Worm (Caenorhabditis elegans): ENCODE results near the gene C11D2.7.

The C11D2.7 gene

DNA sequence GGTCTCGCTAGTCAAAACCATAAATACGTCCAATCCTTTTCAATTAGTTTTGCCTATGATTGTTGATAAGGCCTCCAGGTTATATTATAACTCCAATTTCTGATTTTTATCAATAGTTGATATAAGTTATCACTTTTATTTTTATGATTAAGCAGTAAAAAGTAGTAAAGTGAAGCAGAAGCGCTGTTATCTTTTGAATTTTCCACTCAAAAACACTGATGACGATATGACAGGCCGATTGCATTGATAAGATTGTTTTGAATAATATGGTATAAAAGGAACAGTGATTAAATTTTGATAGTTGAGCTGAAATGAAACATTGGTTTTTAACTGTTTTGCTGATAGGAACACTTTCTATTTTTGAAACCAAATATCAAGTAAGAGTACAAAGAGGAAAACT, 30.4 kb upstream of the C11D2.7 start, which contains the start of gene asp-9:
asp-9 (plus strand) TSS at position 312 of the 400 bp plus-strand sequence.
- no peak for TF ChIP-seq nhr-111 (GFP tag; optimal IDR thresholded peaks at IDR 0.05)
- peak; percentile 82 for TF ChIP-seq nhr-28 (tag; optimal IDR thresholded peaks at IDR 0.05)
- TF ChIP-seq pqm-1 (tag; optimal IDR thresholded peaks at IDR 0.05) = peak; percentile 72
- no peak for TF ChIP-seq pha-4 (GFP tag; IDR thresholded peaks at IDR 0.05)
- TF ChIP-seq pha-4 (tag; optimal IDR thresholded peaks at IDR 0.05) = no peak
- TF ChIP-seq ZK546.5 (tag; optimal IDR thresholded peaks at IDR 0.05) = no peak
- peak; percentile 90 for TF ChIP-seq dve-1 (tag; optimal IDR thresholded peaks at IDR 0.05; ENCODE audit: insufficient read depth)
- peak; percentile 39 for TF ChIP-seq aha-1 (tag)
- TF ChIP-seq daf-16 (GFP tag; optimal IDR thresholded peaks at IDR 0.05) = no peak
- peak; percentile 95 for TF ChIP-seq daf-16 (tag; optimal IDR thresholded peaks at IDR 0.05)
- TF ChIP-seq php-3 (GFP tag; IDR thresholded peaks at IDR 0.05) = peak; percentile 96
- no peak for TF ChIP-seq lin-13 (GFP tag; optimal IDR thresholded peaks at IDR 0.05)
- no peak for TF ChIP-seq nhr-48 (tag; optimal IDR thresholded peaks at IDR 0.05)
- peak; percentile 40 for TF ChIP-seq nhr-77 (tag; optimal IDR thresholded peaks at IDR 0.05)
- TF ChIP-seq unc-62 (GFP tag; optimal IDR thresholded peaks at IDR 0.05 in 1 of 2) = peak in 1 of 2 experiments; percentile 49
- no peak for TF ChIP-seq unc-62 (tag; optimal IDR thresholded peaks at IDR 0.05)

DNA sequence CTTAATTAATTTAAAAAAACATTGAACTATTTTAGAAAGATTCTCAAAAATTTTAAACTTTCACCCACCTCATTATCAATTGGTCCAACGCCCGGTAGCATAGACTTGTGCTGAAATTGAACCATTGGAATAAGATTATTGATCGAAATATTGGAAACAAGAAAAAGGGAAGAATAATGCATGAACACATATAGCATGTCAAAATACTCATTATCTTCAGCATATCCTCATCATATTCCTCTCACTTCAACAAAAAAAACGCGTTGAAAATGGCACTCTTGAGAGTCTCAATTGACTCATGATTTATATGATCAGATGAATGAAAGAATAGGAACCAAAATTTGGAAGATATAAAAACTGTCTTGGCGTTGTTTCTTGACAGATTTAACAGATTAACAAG, 28.6 kb upstream of the C11D2.7 start, which contains the start of gene unc-77:
unc-77 (minus strand) TSS at position 101 of the 400 bp plus-strand sequence.
- no peak for TF ChIP-seq Y48G9A.11 (GFP tag; IDR thresholded peaks at IDR 0.05)
- no peak for TF ChIP-seq set-16 (GFP tag; IDR thresholded peaks at IDR 0.05)
- TF ChIP-seq php-3 (GFP tag; IDR thresholded peaks at IDR 0.05) = no peak
- TF ChIP-seq F10B5.3 (tag; optimal IDR thresholded peaks at IDR 0.05) = no peak
- no peak for TF ChIP-seq F44E2.7 (GFP tag; IDR thresholded peaks at IDR 0.05)
- TF ChIP-seq daf-16 (GFP tag; optimal IDR thresholded peaks at IDR 0.05) = no peak
- no peak for TF ChIP-seq daf-16 (tag; optimal IDR thresholded peaks at IDR 0.05)
- no peak for TF ChIP-seq hlh-30 (tag; optimal IDR thresholded peaks at IDR 0.05; ENCODE audit: insufficient read depth)
- TF ChIP-seq Y105C5A.15 (GFP tag; IDR thresholded peaks at IDR 0.05) = no peak
- no peak for TF ChIP-seq mep-1 (tag; optimal IDR thresholded peaks at IDR 0.05)
- TF ChIP-seq ZK546.5 (tag; optimal IDR thresholded peaks at IDR 0.05) = no peak
- no peak for TF ChIP-seq aha-1 (tag)
- no peak for TF ChIP-seq R02D3.7 (tag; optimal IDR thresholded peaks at IDR 0.05)
- no peak for TF ChIP-seq vab-7 (GFP tag; IDR thresholded peaks at IDR 0.05)
- TF ChIP-seq ceh-20 (GFP tag; IDR thresholded peaks at IDR 0.05) = no peak
- no peak for TF ChIP-seq nhr-10 (tag; optimal IDR thresholded peaks at IDR 0.05)
- no peak for TF ChIP-seq zfp-2 (tag; optimal IDR thresholded peaks at IDR 0.05)
- TF ChIP-seq cey-2 (tag; optimal IDR thresholded peaks at IDR 0.05; ENCODE audit: borderline replicate concordance, insufficient read depth) = no peak
- TF ChIP-seq arid-1 (GFP tag; conservative IDR thresholded peaks at IDR 0.05) = no peak

DNA sequence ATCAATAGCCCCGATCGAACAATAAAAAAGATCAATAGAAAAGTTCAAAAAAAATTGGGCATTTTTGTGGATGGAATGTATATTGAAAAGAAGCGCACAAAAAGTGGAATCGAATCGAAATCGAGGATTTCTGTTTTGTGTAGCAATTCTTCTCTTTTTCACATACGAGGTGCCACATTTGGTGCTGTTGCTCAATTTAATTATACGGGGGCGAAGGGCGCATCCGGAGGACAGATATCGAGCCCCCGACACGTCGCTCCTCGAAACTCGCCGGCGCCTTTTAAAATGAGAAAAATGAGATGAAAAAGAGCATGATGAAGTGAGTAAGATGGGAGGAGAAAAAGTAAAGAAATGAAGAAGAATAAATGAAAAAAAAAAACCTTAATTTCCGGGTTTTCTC, 22.2 kb upstream of the C11D2.7 start:
- no peak for TF ChIP-seq dve-1 (tag; optimal IDR thresholded peaks at IDR 0.05; ENCODE audit: insufficient read depth)
- TF ChIP-seq ctbp-1 (GFP tag; IDR thresholded peaks at IDR 0.05) = 0 out of 2 replicates have a peak, but pooled peaks have one; percentile 13

DNA sequence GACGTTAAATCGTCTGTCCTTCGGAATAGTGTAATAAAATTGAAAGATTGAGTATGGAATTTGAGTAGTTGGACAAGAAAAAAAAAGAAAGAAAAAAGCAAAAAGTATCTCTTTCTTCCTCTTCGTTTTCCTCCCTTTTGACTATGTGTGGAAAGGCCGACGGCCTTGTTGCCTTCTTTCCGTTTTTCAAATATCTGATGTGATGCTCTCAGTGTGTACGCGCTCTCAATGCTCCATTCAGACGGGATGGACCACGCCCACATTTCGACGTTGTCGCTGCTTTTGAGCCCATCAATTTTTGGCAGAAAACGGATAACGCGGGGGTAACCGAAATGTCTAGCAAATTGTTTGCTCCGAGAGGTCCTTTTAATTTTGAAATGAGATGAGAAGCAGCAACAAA, 17.8 kb upstream of the C11D2.7 start:
- TF ChIP-seq fkh-10 (GFP tag; optimal IDR thresholded peaks at IDR 0.05) = peak; percentile 32
- TF ChIP-seq nhr-48 (tag; optimal IDR thresholded peaks at IDR 0.05) = no peak

DNA sequence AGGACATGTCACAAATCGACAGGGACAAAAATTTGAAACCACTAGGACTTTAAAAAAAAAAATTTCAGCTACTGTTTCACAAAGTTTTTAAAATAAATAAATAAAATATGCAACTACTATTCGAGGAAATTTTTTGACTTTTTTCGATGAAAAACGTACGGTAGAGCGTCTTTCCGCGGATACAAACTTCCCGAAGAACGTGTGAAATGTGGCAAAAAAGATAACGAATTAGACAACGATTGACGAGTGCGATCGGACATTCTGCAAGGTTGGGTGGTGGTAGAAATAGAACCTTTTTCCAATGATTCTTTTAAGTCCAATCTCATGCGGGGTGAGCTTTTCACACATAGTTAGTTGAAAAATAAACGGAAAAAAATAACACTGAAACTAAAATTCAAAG, 10.6 kb upstream of the C11D2.7 start:
- TF ChIP-seq set-16 (GFP tag; IDR thresholded peaks at IDR 0.05) = no peak
- peak in 1 of 2 experiments; percentile 93 for TF ChIP-seq unc-62 (GFP tag; optimal IDR thresholded peaks at IDR 0.05 in 1 of 2)
- no peak for TF ChIP-seq unc-62 (tag; optimal IDR thresholded peaks at IDR 0.05)

DNA sequence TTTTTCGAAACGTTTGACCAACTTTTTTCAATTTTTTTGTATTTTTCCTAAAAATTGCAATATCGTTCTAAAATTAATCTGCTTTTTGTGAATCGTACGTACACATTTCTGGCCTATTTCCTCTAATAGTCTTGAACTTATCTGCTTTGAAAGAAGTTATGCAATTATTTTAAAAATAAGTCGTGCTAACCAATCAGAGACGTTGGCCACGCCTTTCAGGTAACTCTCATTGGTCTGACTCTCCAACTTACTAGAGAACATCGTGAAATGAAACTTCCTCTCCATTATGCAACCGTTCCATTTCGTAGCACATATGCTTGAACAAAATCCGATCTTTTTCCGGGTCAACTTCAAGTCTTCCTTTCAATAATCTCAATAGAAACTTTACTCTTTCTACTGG, 4.4 kb upstream of the C11D2.7 start:
- no peak for TF ChIP-seq sdz-12 (GFP tag; optimal IDR thresholded peaks at IDR 0.05)
- no peak for TF ChIP-seq F37D6.2 (tag; optimal IDR thresholded peaks at IDR 0.05)
- no peak for TF ChIP-seq ceh-44 (GFP tag; IDR thresholded peaks at IDR 0.05)
- no peak for TF ChIP-seq fkh-10 (GFP tag; optimal IDR thresholded peaks at IDR 0.05)
- TF ChIP-seq Y105C5A.15 (GFP tag; IDR thresholded peaks at IDR 0.05) = no peak
- TF ChIP-seq rbr-2 (tag; optimal IDR thresholded peaks at IDR 0.05) = no peak
- no peak for TF ChIP-seq lin-39 (tag; optimal IDR thresholded peaks at IDR 0.05)
- no peak for TF ChIP-seq duxl-1 (tag; optimal IDR thresholded peaks at IDR 0.05; ENCODE audit: poor library complexity)
- no peak for TF ChIP-seq aly-2 (tag; optimal IDR thresholded peaks at IDR 0.05)
- TF ChIP-seq nhr-237 (tag; optimal IDR thresholded peaks at IDR 0.05) = no peak
- no peak for TF ChIP-seq mdl-1 (tag; optimal IDR thresholded peaks at IDR 0.05)
- no peak for TF ChIP-seq lir-3 (tag; optimal IDR thresholded peaks at IDR 0.05)
- TF ChIP-seq tra-1 (GFP tag; IDR thresholded peaks at IDR 0.05) = no peak
- no peak for TF ChIP-seq set-16 (GFP tag; IDR thresholded peaks at IDR 0.05)
